Worm (Caenorhabditis elegans): Measurements from ENCODE around the gene C24A8.5.

ce11 chrX:4371413-4371812, 42.7 kb upstream of the C24A8.5 start, which contains the start of gene R160.13:
- TF ChIP-seq dao-5 (tag; optimal IDR thresholded peaks at IDR 0.05) (no peak), W03F9.2 (tag; optimal IDR thresholded peaks at IDR 0.05) (no peak)

Measured in whole organism, L4/young adult.